Worm (Caenorhabditis elegans) whole organism, L2 larva: ENCODE results near the gene F08G12.3.

ENCODE experiments used
- Y55F3AM.14 ChIP-seq: fragments of 200-800 bp; sonication (Bioruptor generic); optimal IDR thresholded peaks from 2 replicates; lab custom pipeline; 2018; ENCODE audit warnings: mild to moderate bottlenecking, missing genetic modification characterization, missing compliant biosample characterization
- ZK546.5 ChIP-seq: sonication (generic microtip); optimal IDR thresholded peaks from 2 replicates; lab custom pipeline; 2017; ENCODE audit warnings: missing biosample characterization, missing genetic modification characterization
- lin-39 ChIP-seq: fragments of 150-350 bp; optimal IDR thresholded peaks from 2 replicates; lab custom pipeline; 2014; ENCODE audit warnings: missing biosample characterization, missing genetic modification reagents, missing genetic modification characterization
- nhr-12 ChIP-seq: fragments of 150-350 bp; optimal IDR thresholded peaks from 2 replicates; lab custom pipeline; 2014; ENCODE audit warnings: missing biosample characterization, missing genetic modification characterization

ce11 chrX:11345471-11345870 is 45.4 kb downstream of the F08G12.3 start:
- no peak for TF ChIP-seq lin-39 (tag; lab: Kevin White, UChicago)
- no peak for TF ChIP-seq nhr-12 (tag; lab: Kevin White, UChicago)
- TF ChIP-seq ZK546.5 (tag; lab: Kevin White, UChicago) = no peak
- TF ChIP-seq Y55F3AM.14 (GFP tag; lab: Kevin White, UChicago) = no peak
